Fruit fly (Drosophila melanogaster) whole organism, embryonic: ENCODE results near the gene CG10226.
A peak's percentile ranks its signal among the peaks of the same experiment; 100 is the strongest.

ENCODE experiments used
- CG11456 ChIP-seq: fragments of 200-800 bp; sonication (Bioruptor generic); IDR thresholded peaks from 3 replicates; pipeline ENCODE4 v1.3.6; 2022; ENCODE audit warnings: missing biosample characterization, missing genetic modification characterization
- Dip3 ChIP-seq: fragments of 200-800 bp; sonication (Bioruptor generic); optimal IDR thresholded peaks from 3 replicates; lab custom pipeline; 2016; ENCODE audit warnings: missing biosample characterization, missing genetic modification characterization
- slou ChIP-seq: fragments of 200-800 bp; sonication (Bioruptor generic); optimal IDR thresholded peaks from 3 replicates; lab custom pipeline; 2016; ENCODE audit warnings: missing biosample characterization, missing genetic modification characterization
- sob ChIP-seq: fragments of 200-800 bp; sonication (Bioruptor generic); IDR thresholded peaks from 2 replicates; pipeline ENCODE4 v1.3.6; 2022; ENCODE audit warnings: missing biosample characterization, missing genetic modification characterization

dm6 chr3L:6263896-6264841, 24.3 kb upstream of the CG10226 start:
- TF ChIP-seq sob (GFP tag; lab: Robert Waterston, UW) (peak; percentile 70), CG11456 (GFP tag; lab: Robert Waterston, UW) (peak; percentile 91), slou (GFP tag; lab: Kevin White, UChicago) (peak; percentile 45), Dip3 (peak; percentile 39)
